Fruit fly (Drosophila melanogaster): ENCODE data around the gene Npc1a.

Gene Npc1a

dm6 chr2L:10231092-10231494 lies 10.1 kb upstream of the Npc1a start (continued):
- TF ChIP-seq sr (GFP tag; IDR thresholded peaks at IDR 0.05) (no peak), eve (GFP tag; optimal IDR thresholded peaks at IDR 0.05) (peak in 1 of 2 experiments; percentile 87), grau (tag; optimal IDR thresholded peaks at IDR 0.05) (peak; percentile 31), Atf3 (GFP tag; optimal IDR thresholded peaks at IDR 0.05) (peak; percentile 2), bsh (GFP tag; optimal IDR thresholded peaks at IDR 0.05) (peak in 1 of 2 experiments; percentile 23), CG7556 (GFP tag; optimal IDR thresholded peaks at IDR 0.05) (peak; percentile 9), HHEX (GFP tag; optimal IDR thresholded peaks at IDR 0.05) (peak; percentile 43), Fer3 (tag; optimal IDR thresholded peaks at IDR 0.05) (peak; percentile 11), bbx (GFP tag; IDR thresholded peaks at IDR 0.05; ENCODE audit: partially characterized antibody) (no peak), sd (tag; optimal IDR thresholded peaks at IDR 0.05) (peak; percentile 84), CG5245 (GFP tag; optimal IDR thresholded peaks at IDR 0.05) (peak; percentile 5), CG2889 (GFP tag; IDR thresholded peaks at IDR 0.05) (no peak), CG10147 (GFP tag; optimal IDR thresholded peaks at IDR 0.05) (peak; percentile 4), Kr (GFP tag; optimal IDR thresholded peaks at IDR 0.05) (no peak), chif (GFP tag; optimal IDR thresholded peaks at IDR 0.05) (peak in 1 of 2 experiments; percentile 11), CG11695 (GFP tag; IDR thresholded peaks at IDR 0.05) (0 out of 3 replicates have a peak, but pooled peaks have one; percentile 39), CG30020 (tag; optimal IDR thresholded peaks at IDR 0.05) (no peak), zf30C (GFP tag; optimal IDR thresholded peaks at IDR 0.05) (peak; percentile 91), CG17359 (tag; optimal IDR thresholded peaks at IDR 0.05) (peak; percentile 34), CG15601 (tag; optimal IDR thresholded peaks at IDR 0.05) (no peak), klu (GFP tag; IDR thresholded peaks at IDR 0.05) (no peak), repo (GFP tag; optimal IDR thresholded peaks at IDR 0.05) (no peak), rib (GFP tag; IDR thresholded peaks at IDR 0.05) (0 out of 2 replicates have a peak, but pooled peaks have one; percentile 58), CG1792 (GFP tag; optimal IDR thresholded peaks at IDR 0.05) (peak; percentile 11), so (GFP tag; IDR thresholded peaks at IDR 0.05) (0 out of 3 replicates have a peak, but pooled peaks have one; percentile 25), Poxn (GFP tag; IDR thresholded peaks at IDR 0.05) (no peak), kni (GFP tag; optimal IDR thresholded peaks at IDR 0.05) (peak; percentile 31), her (GFP tag; optimal IDR thresholded peaks at IDR 0.05) (peak; percentile 14), nau (GFP tag; optimal IDR thresholded peaks at IDR 0.05) (peak; percentile 42), CG4617 (GFP tag; optimal IDR thresholded peaks at IDR 0.05; ENCODE audit: borderline replicate concordance) (peak; percentile 47), cg (GFP tag; optimal IDR thresholded peaks at IDR 0.05) (peak; percentile 83), Awh (GFP tag; IDR thresholded peaks at IDR 0.05) (no peak), slbo (GFP tag; IDR thresholded peaks at IDR 0.05) (peak; percentile 42; the same call in 1 of the 2 replicates), CG2712 (tag; optimal IDR thresholded peaks at IDR 0.05) (peak; percentile 6), CHES-1-like (GFP tag; optimal IDR thresholded peaks at IDR 0.05) (peak; percentile 19), Bteb2 (GFP tag; optimal IDR thresholded peaks at IDR 0.05) (no peak), sens-2 (GFP tag; IDR thresholded peaks at IDR 0.05) (no peak), Mad (GFP tag; optimal IDR thresholded peaks at IDR 0.05) (no peak), dmrt11E (tag; optimal IDR thresholded peaks at IDR 0.05) (peak; percentile 14), pros (GFP tag; optimal IDR thresholded peaks at IDR 0.05) (no peak), exex (tag; optimal IDR thresholded peaks at IDR 0.05) (peak; percentile 32), Dbx (GFP tag; IDR thresholded peaks at IDR 0.05) (0 out of 3 replicates have a peak, but pooled peaks have one; percentile 51), CG15269 (tag; optimal IDR thresholded peaks at IDR 0.05) (peak; percentile 9), E2f2 (GFP tag; IDR thresholded peaks at IDR 0.05) (peak; percentile 21; the same call in 1 of the 2 replicates), ind (GFP tag; optimal IDR thresholded peaks at IDR 0.05) (peak; percentile 36), CG9727 (GFP tag; optimal IDR thresholded peaks at IDR 0.05) (peak; percentile 19), Meics (GFP tag; optimal IDR thresholded peaks at IDR 0.05) (peak; percentile 44), Hmx (GFP tag; optimal IDR thresholded peaks at IDR 0.05) (no peak), Trl (optimal IDR thresholded peaks at IDR 0.05) (peak in 1 of 2 experiments; percentile 7), Trl (GFP tag; optimal IDR thresholded peaks at IDR 0.05) (peak; percentile 35), MTF-1 (GFP tag; optimal IDR thresholded peaks at IDR 0.05; ENCODE audit: borderline replicate concordance) (no peak)
